Worm (Caenorhabditis elegans): ENCODE results near the gene F44F4.10.

DNA sequence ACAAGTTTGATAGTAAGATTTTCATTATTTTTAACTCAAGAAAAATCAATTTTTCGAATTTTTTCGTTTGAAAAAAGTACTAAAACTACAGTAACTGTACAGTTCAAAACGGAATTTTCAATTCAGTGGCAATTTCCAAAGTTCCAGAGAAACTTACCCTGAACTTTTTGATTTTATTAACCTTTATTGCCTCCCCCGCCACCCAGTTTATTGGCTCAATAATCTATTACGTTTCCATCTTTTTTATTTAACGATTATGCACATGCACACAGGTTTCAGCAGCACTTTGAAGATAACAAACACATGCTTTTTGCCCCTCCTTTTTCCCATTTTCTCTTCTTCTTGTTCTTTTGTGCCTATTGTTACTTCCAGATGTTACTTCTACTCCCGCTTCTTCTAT is 36.4 kb downstream of the F44F4.10 start, which contains the start of gene lurp-1:
- no peak for TF ChIP-seq nhr-12 (tag; optimal IDR thresholded peaks at IDR 0.05)
- no peak for TF ChIP-seq zag-1 (tag; optimal IDR thresholded peaks at IDR 0.05)
- TF ChIP-seq sma-9 (GFP tag; optimal IDR thresholded peaks at IDR 0.05): no peak
- no peak for TF ChIP-seq sma-9 (tag; optimal IDR thresholded peaks at IDR 0.05)
- no peak for TF ChIP-seq nhr-6 (tag; optimal IDR thresholded peaks at IDR 0.05)
- TF ChIP-seq ama-1 (optimal IDR thresholded peaks at IDR 0.05): no peak
- TF ChIP-seq lin-13 (GFP tag; optimal IDR thresholded peaks at IDR 0.05): no peak
- no peak for TF ChIP-seq skn-1 (tag; optimal IDR thresholded peaks at IDR 0.05)
